Fruit fly (Drosophila melanogaster) whole organism, pupa: ENCODE measurements around the gene CG32137.

Experiments used
- EcR ChIP-seq: fragments of 200-800 bp; sonication (Bioruptor generic); optimal IDR thresholded peaks from 3 replicates; lab custom pipeline; 2019; ENCODE audit warnings: missing biosample characterization, missing genetic modification characterization, mild to moderate bottlenecking, moderate library complexity, missing genetic modification reagents
- Ets98B ChIP-seq: fragments of 200-800 bp; sonication (Bioruptor generic); IDR thresholded peaks from 2 replicates; pipeline ENCODE4 v1.3.6; 2022; ENCODE audit warnings: missing biosample characterization, missing genetic modification characterization

DNA sequence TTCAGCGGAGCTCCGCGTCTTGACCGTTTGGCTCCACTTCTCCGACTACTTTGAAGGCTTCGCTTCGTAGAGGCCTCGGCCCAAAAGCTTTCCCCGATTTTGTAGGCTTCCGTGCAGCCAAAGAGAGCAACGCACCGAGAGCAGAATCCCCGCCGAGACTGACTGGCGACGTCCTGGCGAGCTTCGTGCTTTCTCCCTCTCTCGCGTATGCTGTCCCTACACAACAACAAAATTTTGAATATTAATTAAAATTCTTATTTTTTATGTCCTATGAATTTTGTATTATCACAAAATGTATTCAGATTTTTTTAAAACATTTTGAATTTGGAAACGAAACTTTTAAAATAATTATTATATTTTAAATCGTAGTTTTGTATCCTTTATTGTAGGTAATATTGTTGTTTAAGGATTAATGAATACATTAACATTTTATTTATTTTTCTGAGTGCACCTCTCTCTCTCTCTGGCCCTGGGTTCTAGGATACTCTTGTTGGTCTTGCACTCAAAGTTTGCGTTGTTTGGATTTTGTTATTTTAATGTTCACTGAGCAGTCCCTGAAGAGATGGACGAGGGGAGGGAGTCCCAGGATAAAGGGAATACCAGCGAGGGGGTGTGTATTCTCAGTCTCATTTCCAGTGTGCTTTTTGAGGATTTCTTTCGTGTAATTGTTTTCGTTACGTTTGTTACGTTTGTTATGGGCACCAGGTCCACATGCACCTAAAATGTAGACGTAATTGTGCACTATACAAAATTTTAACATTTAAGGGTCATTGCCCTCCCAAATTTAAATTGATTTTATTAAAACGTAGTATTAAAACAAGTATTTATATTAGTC is 35.6 kb upstream of the CG32137 start, which contains the start of gene dysc:
- TF ChIP-seq EcR (GFP tag; lab: Kevin White, UChicago) (no peak), Ets98B (GFP tag; lab: Robert Waterston, UW) (no peak)
